Fruit fly (Drosophila melanogaster): ENCODE data around the gene hng3.
A peak's percentile ranks its signal among the peaks of the same experiment; 100 is the strongest.

The hng3 gene

DNA sequence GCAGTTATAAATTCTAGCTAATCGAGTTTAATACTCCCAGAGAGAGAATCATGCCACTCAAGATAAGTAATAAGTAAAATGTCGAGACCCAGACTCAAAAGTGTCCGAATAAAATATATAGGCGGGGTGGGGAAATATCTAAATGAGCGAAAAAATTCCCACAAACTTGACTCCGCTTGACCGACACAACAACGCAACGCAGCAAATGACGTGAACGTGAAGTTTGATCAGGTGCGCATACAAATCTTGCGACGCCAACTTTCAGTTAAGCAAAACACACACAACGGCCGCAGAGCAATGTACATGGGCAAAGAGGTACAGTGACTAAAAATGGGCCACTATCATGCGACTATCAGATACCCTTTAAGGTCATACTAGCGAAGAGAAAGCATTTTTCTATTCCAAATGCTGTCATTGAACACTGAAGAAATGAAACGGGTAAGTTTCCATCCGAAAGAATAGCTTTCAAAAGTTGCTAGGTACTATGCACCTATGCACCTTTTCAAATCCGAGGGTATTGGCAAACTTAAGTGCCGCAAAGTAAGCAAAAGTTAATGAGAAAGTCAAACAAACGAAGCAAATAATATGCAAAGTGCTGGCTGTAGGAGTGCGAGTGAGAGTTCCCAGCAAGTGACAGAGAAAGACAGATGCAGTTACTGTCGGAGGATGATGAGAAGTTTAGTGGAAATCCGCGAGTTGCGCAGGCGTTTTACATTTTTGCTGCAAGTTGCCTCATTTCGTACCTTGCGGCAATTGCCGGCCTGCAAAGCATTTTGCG is 10.4 kb upstream of the hng3 start (continued):
- TF ChIP-seq eg (GFP tag; IDR thresholded peaks at IDR 0.05) (peak; percentile 75), CG16779 (tag; optimal IDR thresholded peaks at IDR 0.05) (no peak), CG10631 (GFP tag; optimal IDR thresholded peaks at IDR 0.05) (peak; percentile 57), CG6854 (GFP tag; optimal IDR thresholded peaks at IDR 0.05) (peak; percentile 38), acj6 (GFP tag; optimal IDR thresholded peaks at IDR 0.05) (peak; percentile 71), CG7368 (GFP tag; optimal IDR thresholded peaks at IDR 0.05) (peak; percentile 75), Met (GFP tag; optimal IDR thresholded peaks at IDR 0.05) (peak; percentile 71), Ets96B (tag; optimal IDR thresholded peaks at IDR 0.05) (peak; percentile 49), Sox14 (GFP tag; optimal IDR thresholded peaks at IDR 0.05) (peak; percentile 69), salr (GFP tag; optimal IDR thresholded peaks at IDR 0.05) (peak; percentile 26 to 61), CG11902 (GFP tag; optimal IDR thresholded peaks at IDR 0.05) (peak; percentile 53), Eip75B (GFP tag; optimal IDR thresholded peaks at IDR 0.05) (peak; percentile 38), Sox102F (GFP tag; optimal IDR thresholded peaks at IDR 0.05) (peak; percentile 58), Smox (GFP tag; optimal IDR thresholded peaks at IDR 0.05) (peak; percentile 61), CG1621 (tag; optimal IDR thresholded peaks at IDR 0.05) (peak; percentile 30), CG11762 (GFP tag; optimal IDR thresholded peaks at IDR 0.05; ENCODE audit: insufficient read depth) (peak; percentile 58), Hr39 (GFP tag; optimal IDR thresholded peaks at IDR 0.05) (peak; percentile 72)

DNA sequence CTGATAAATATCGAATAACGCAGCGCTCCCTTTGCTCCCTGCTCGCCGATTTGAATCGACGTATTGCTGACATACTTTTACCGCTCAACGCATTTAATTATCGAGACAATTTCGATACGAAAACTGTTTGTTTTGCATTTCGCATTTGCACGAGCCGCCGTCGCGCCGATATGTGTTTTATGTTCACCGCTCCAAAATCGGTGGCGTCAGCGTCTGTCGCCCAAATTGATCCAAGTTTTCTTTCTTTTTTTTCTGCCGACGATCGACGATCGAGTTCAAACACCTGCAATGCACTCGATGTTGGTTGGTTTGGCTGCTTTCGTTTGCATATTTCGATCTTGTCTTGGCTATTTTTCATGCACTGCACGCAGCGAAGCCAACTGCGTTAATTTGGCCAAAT is 9.8 kb upstream of the hng3 start:
- TF ChIP-seq dac (GFP tag; optimal IDR thresholded peaks at IDR 0.05) (no peak), fd59A (GFP tag; optimal IDR thresholded peaks at IDR 0.05) (no peak), Eip78C (GFP tag) (no peak), CG6792 (GFP tag; optimal IDR thresholded peaks at IDR 0.05) (no peak), CG32006 (GFP tag; optimal IDR thresholded peaks at IDR 0.05) (no peak), CG11762 (GFP tag; optimal IDR thresholded peaks at IDR 0.05; ENCODE audit: insufficient read depth) (no peak), eg (GFP tag; IDR thresholded peaks at IDR 0.05) (no peak), CG9139 (GFP tag; optimal IDR thresholded peaks at IDR 0.05) (no peak), CG7368 (GFP tag; optimal IDR thresholded peaks at IDR 0.05) (no peak), vri (GFP tag; optimal IDR thresholded peaks at IDR 0.05) (no peak), CG11294 (GFP tag; IDR thresholded peaks at IDR 0.05) (no peak), CG8319 (GFP tag; optimal IDR thresholded peaks at IDR 0.05) (no peak), fkh (GFP tag; optimal IDR thresholded peaks at IDR 0.05) (no peak), dsx (GFP tag; optimal IDR thresholded peaks at IDR 0.05; ENCODE audit: poor library complexity, severe bottlenecking) (no peak), Sox14 (GFP tag; optimal IDR thresholded peaks at IDR 0.05) (no peak)

DNA sequence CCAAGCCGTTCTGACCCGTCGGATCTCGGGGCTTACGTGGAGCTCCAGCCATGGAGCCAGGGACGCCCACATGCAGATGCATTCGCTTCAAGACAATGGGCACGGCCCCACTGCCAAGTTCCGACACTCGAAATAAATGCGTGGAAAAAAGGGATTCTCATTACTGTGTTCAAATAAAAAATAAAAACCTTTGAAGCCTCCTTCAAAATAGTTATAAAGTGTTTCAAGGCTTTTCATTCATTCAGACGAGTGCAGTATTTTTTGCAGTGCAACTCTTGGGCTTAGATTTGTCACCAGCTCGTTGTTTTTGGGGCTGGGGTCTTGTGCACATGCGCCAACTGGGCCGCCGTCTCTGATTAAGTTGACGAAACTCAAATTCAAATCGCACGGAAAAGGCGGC is 9.0 kb upstream of the hng3 start:
- peak; percentile 35 for TF ChIP-seq Ets21C (GFP tag; optimal IDR thresholded peaks at IDR 0.05)
- TF ChIP-seq topi (GFP tag; optimal IDR thresholded peaks at IDR 0.05), result peak; percentile 63
- TF ChIP-seq CG34406 (GFP tag; optimal IDR thresholded peaks at IDR 0.05), result no peak
- TF ChIP-seq CG6792 (GFP tag; optimal IDR thresholded peaks at IDR 0.05), result peak; percentile 29
- no peak for TF ChIP-seq fd59A (GFP tag; optimal IDR thresholded peaks at IDR 0.05)
- TF ChIP-seq CG3032 (tag; optimal IDR thresholded peaks at IDR 0.05), result peak; percentile 19
- TF ChIP-seq svp (GFP tag), result peak; percentile 71
- no peak for TF ChIP-seq CG6854 (GFP tag; optimal IDR thresholded peaks at IDR 0.05)
- TF ChIP-seq Hr39 (GFP tag; optimal IDR thresholded peaks at IDR 0.05), result peak; percentile 64
- TF ChIP-seq achi (GFP tag; optimal IDR thresholded peaks at IDR 0.05), result peak; percentile 28
- peak; percentile 83 for TF ChIP-seq CG6163 (GFP tag; IDR thresholded peaks at IDR 0.05)
- peak; percentile 20 for TF ChIP-seq Smox (GFP tag; optimal IDR thresholded peaks at IDR 0.05)
- TF ChIP-seq Eip75B (GFP tag; optimal IDR thresholded peaks at IDR 0.05), result peak; percentile 58
- no peak for TF ChIP-seq Sox15 (GFP tag; optimal IDR thresholded peaks at IDR 0.05)
- no peak for TF ChIP-seq Eip93F (GFP tag; optimal IDR thresholded peaks at IDR 0.05)
- no peak for TF ChIP-seq CG1621 (tag; optimal IDR thresholded peaks at IDR 0.05)
- peak; percentile 42 for TF ChIP-seq Sox14 (GFP tag; optimal IDR thresholded peaks at IDR 0.05)
- peak; percentile 9 for TF ChIP-seq CG8632 (GFP tag; optimal IDR thresholded peaks at IDR 0.05)
- TF ChIP-seq Hr4 (GFP tag; optimal IDR thresholded peaks at IDR 0.05), result peak; percentile 33
- peak; percentile 56 for TF ChIP-seq lz (GFP tag; optimal IDR thresholded peaks at IDR 0.05)
- peak; percentile 68 for TF ChIP-seq CG3919 (GFP tag; optimal IDR thresholded peaks at IDR 0.05)
- TF ChIP-seq Blimp-1 (GFP tag; optimal IDR thresholded peaks at IDR 0.05), result no peak
- peak; percentile 21 for TF ChIP-seq CG10669 (GFP tag; optimal IDR thresholded peaks at IDR 0.05)
- TF ChIP-seq CG15336 (GFP tag; IDR thresholded peaks at IDR 0.05), result peak; percentile 70
- peak; percentile 54 for TF ChIP-seq Met (GFP tag; optimal IDR thresholded peaks at IDR 0.05)
- TF ChIP-seq CG16779 (tag; optimal IDR thresholded peaks at IDR 0.05), result no peak
- no peak for TF ChIP-seq fkh (GFP tag; optimal IDR thresholded peaks at IDR 0.05)
- peak; percentile 71 for TF ChIP-seq cyc (GFP tag; optimal IDR thresholded peaks at IDR 0.05)
- peak; percentile 22 for TF ChIP-seq CG4318 (GFP tag; optimal IDR thresholded peaks at IDR 0.05)

Data from whole organism, prepupa.